Fruit fly (Drosophila melanogaster) whole organism, wandering third instar larva: ENCODE data around the gene CG16781.

ENCODE experiments used
- CrebA ChIP-seq: fragments of 200-800 bp; sonication (Bioruptor generic); optimal IDR thresholded peaks from 2 replicates; lab custom pipeline; 2016; ENCODE audit warnings: missing biosample characterization, mild to moderate bottlenecking, missing genetic modification characterization, borderline replicate concordance
- Dif ChIP-seq: fragments of 200-275, 200-300 bp; sonication (Bioruptor generic); optimal IDR thresholded peaks from 2 replicates; lab custom pipeline; 2018; ENCODE audit warnings: missing biosample characterization, missing genetic modification characterization; ENCODE audit not compliant: partially characterized antibody
- Hnf4 ChIP-seq: fragments of 200-800 bp; sonication (Bioruptor generic); optimal IDR thresholded peaks from 2 replicates; lab custom pipeline; 2016; ENCODE audit warnings: missing biosample characterization, mild to moderate bottlenecking, missing genetic modification characterization
- Hr83 ChIP-seq: fragments of 200-300 bp; sonication (Bioruptor generic); optimal IDR thresholded peaks from 2 replicates; lab custom pipeline; 2016; ENCODE audit warnings: missing biosample characterization, mild to moderate bottlenecking, missing genetic modification characterization, moderate library complexity; ENCODE audit not compliant: poor library complexity, severe bottlenecking
- N ChIP-seq: fragments of >200 bp; optimal IDR thresholded peaks from 2 replicates; lab custom pipeline; 2018; ENCODE audit warnings: missing biosample characterization, missing external identifiers, missing genetic modification characterization
- OdsH ChIP-seq: fragments of 200-800 bp; sonication (Bioruptor generic); optimal IDR thresholded peaks from 2 replicates; lab custom pipeline; 2016; ENCODE audit warnings: missing biosample characterization, mild to moderate bottlenecking, missing genetic modification characterization
- Sp1 ChIP-seq: fragments of 200-800 bp; sonication (Bioruptor generic); optimal IDR thresholded peaks from 3 replicates; lab custom pipeline; 2019; ENCODE audit warnings: missing biosample characterization, mild to moderate bottlenecking, missing genetic modification characterization, moderate library complexity
- dmrt93B ChIP-seq: fragments of 200-800 bp; sonication (Bioruptor generic); optimal IDR thresholded peaks from 2 replicates; lab custom pipeline; 2018; ENCODE audit warnings: missing biosample characterization, mild to moderate bottlenecking, missing genetic modification characterization
- ey ChIP-seq: fragments of 200-800 bp; sonication (Bioruptor generic); optimal IDR thresholded peaks from 2 replicates; lab custom pipeline; 2016; ENCODE audit warnings: missing biosample characterization, missing genetic modification characterization
- foxo ChIP-seq, 2 experiments: fragments of 200-800 bp; sonication (Bioruptor generic); optimal IDR thresholded peaks; 2 replicates in 1 of 2; 3 replicates in 1 of 2; lab custom pipeline; 2016 to 2017; ENCODE audit warnings: missing biosample characterization in 2 of 2, missing genetic modification characterization in 2 of 2
- fru ChIP-seq: fragments of 200-800 bp; sonication (Bioruptor generic); optimal IDR thresholded peaks from 3 replicates; lab custom pipeline; 2016; ENCODE audit warnings: missing biosample characterization, mild to moderate bottlenecking, missing genetic modification characterization
- jim ChIP-seq: fragments of 175-275, 200-325 bp; sonication (Bioruptor generic); optimal IDR thresholded peaks from 2 replicates; lab custom pipeline; 2016; ENCODE audit warnings: missing biosample characterization, mild to moderate bottlenecking, missing genetic modification characterization
- lola ChIP-seq: fragments of >200 bp; optimal IDR thresholded peaks from 2 replicates; lab custom pipeline; 2017; ENCODE audit warnings: missing biosample characterization, missing genetic modification characterization
- psq ChIP-seq: fragments of 200-800 bp; sonication (Bioruptor generic); optimal IDR thresholded peaks from 3 replicates; lab custom pipeline; 2017; ENCODE audit warnings: missing biosample characterization, mild to moderate bottlenecking, missing genetic modification characterization, moderate library complexity
- rgr ChIP-seq: fragments of 200-800 bp; sonication (Bioruptor generic); optimal IDR thresholded peaks from 3 replicates; lab custom pipeline; 2016; ENCODE audit warnings: missing biosample characterization, mild to moderate bottlenecking, missing genetic modification characterization
- sv ChIP-seq: fragments of 200-800 bp; sonication (Bioruptor generic); optimal IDR thresholded peaks from 3 replicates; lab custom pipeline; 2016; ENCODE audit warnings: missing biosample characterization, missing genetic modification characterization
- tai ChIP-seq: sonication (Bioruptor generic); optimal IDR thresholded peaks from 2 replicates; lab custom pipeline; 2016; ENCODE audit warnings: missing biosample characterization, missing genetic modification characterization
- usp ChIP-seq: fragments of >200 bp; optimal IDR thresholded peaks from 2 replicates; lab custom pipeline; 2017; ENCODE audit warnings: missing biosample characterization, missing genetic modification characterization
- woc ChIP-seq: sonication (Bioruptor generic); optimal IDR thresholded peaks from 2 replicates; lab custom pipeline; 2016; ENCODE audit warnings: missing biosample characterization, mild to moderate bottlenecking, missing genetic modification characterization

The CG16781 gene

DNA sequence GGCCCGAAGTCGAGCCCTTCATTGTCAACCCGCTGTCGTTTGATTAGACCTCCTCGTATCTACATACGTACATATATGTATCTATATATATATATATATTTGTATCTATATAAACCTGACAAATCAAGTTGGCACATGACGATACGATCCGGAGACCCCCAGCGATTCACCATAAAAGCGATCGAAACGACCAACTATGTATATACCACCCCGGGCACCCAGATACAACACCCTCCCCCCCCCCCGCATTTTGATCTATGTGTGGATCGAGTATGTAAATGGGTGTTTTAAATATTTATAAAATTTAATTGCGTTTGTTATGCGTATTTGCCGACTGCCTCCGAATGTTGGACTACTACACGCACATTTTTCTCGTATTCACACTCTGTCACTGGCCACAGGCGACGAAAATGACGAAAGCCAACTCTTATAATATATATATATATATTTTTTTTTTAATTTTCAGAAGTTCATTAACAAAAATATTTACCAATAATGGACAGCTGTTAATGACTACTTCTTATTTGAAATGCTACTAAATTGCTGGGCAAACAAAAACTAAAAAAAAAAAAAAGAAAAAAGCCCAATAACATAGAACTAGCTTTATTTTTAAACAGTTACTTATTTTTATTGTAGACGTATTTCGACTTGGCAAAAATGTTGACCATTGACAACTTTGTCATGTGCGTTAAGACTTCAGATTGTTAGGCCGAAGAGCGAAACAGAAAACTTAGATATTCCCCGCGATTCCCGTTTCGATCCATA lies 49.7 kb downstream of the CG16781 start:
- TF ChIP-seq rgr (GFP tag; lab: Kevin White, UChicago) (peak; percentile 13), Dif (GFP tag; lab: Kevin White, UChicago) (no peak), fru (peak; percentile 31), lola (GFP tag; lab: Kevin White, UChicago) (no peak), Sp1 (GFP tag; lab: Kevin White, UChicago) (no peak), sv (GFP tag; lab: Kevin White, UChicago) (peak; percentile 28), N (GFP tag; lab: Kevin White, UChicago) (no peak), dmrt93B (GFP tag; lab: Kevin White, UChicago) (peak; percentile 2), usp (GFP tag; lab: Kevin White, UChicago) (no peak), foxo (GFP tag; optimal IDR thresholded peaks at IDR 0.05; lab: Kevin White, UChicago) (peak in 1 of 2 experiments; percentile 51), Hnf4 (GFP tag; lab: Kevin White, UChicago) (no peak), psq (GFP tag; lab: Kevin White, UChicago) (peak; percentile 3), jim (GFP tag; lab: Kevin White, UChicago) (no peak), OdsH (GFP tag; lab: Kevin White, UChicago) (no peak)

DNA sequence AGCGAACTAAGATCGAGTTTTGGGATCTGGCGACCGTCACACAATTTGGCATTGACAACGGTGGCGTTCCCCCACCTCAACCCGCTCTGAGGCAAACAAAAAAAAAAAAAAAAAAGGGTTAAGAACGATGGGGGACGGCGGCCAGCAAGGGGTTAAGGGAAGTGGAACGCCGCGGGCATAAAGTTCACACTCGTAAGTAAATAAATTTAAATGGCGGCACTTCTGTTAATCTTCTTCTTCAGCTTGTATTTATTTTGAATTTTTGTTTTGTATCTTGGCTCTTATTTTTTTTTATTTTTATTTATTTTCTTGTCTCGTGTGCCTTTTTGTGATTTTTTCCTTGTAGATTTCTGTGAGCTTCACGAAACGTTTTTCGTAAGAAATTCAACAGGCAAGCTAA lies 51.0 kb downstream of the CG16781 start:
- TF ChIP-seq tai (GFP tag; lab: Kevin White, UChicago) (no peak), Hr83 (GFP tag; lab: Kevin White, UChicago) (no peak), ey (GFP tag; lab: Kevin White, UChicago) (no peak), fru (peak; percentile 60), Sp1 (GFP tag; lab: Kevin White, UChicago) (peak; percentile 29), woc (GFP tag; lab: Kevin White, UChicago) (no peak), jim (GFP tag; lab: Kevin White, UChicago) (peak; percentile 95), CrebA (GFP tag; lab: Kevin White, UChicago) (peak; percentile 7)
